Fruit fly (Drosophila melanogaster): ENCODE results near the gene Ndc1.

Gene Ndc1

DNA sequence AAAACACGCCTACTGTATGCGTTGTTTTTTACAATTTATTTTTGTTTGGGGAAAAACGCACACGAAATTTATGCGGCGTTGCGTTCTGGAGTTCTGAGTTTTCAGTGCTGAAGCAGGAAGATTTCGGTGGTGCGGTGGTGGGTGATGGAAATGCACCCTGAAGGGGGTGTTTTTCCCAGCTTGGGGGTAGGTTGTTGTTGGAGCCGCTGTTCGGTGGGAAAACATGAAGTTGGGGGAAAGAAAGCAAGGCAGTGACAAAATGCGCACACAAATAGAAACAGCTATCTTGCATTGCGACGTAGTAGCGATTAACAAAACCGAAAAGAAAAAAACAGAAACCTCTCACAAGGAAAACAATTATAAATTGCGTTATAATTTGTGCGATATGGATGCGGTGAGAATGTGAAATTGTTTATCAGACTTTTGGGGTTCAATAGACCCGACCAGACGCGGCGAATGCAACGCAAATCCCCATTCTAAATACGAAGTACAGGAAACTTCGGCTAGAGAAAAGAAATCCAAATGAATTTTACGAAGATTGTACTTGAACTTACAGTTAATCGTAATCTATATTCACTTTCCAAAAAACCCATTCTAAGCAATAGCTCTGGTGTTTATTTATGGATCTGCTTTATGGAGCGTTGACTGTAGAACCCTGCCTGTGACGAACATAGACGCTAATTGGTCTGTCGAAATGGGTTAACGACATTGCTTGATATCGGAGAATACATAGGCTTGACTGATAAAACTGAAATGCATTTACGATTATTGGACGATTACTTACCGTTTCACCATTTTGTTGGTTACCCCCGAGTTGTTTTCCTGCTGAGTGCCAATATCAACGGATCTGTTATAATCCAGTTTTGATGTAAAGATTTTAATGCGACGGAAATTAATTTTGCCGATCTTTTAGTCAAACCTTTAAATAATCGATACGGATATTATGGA, 35.7 kb upstream of the Ndc1 start (continued):
- TF ChIP-seq lab (GFP tag; optimal IDR thresholded peaks at IDR 0.05) (peak; percentile 25), CG1832 (GFP tag; optimal IDR thresholded peaks at IDR 0.05) (no peak), CG8924 (tag; optimal IDR thresholded peaks at IDR 0.05) (no peak), Xrp1 (GFP tag; IDR thresholded peaks at IDR 0.05) (peak; percentile 50; the same call in 1 of the 2 replicates), CG14050 (GFP tag; IDR thresholded peaks at IDR 0.05) (0 out of 3 replicates have a peak, but pooled peaks have one; percentile 11), CG7987 (GFP tag; optimal IDR thresholded peaks at IDR 0.05) (no peak), CG11504 (tag; optimal IDR thresholded peaks at IDR 0.05) (peak; percentile 42), CG14014 (GFP tag; IDR thresholded peaks at IDR 0.05) (no peak), CG17186 (GFP tag; optimal IDR thresholded peaks at IDR 0.05) (no peak), CG11456 (GFP tag; IDR thresholded peaks at IDR 0.05) (no peak), jing (GFP tag; optimal IDR thresholded peaks at IDR 0.05) (peak; percentile 17), slou (GFP tag; optimal IDR thresholded peaks at IDR 0.05) (no peak), CG18619 (GFP tag; optimal IDR thresholded peaks at IDR 0.05) (no peak), al (GFP tag; IDR thresholded peaks at IDR 0.05) (no peak), CG12071 (GFP tag; optimal IDR thresholded peaks at IDR 0.05) (no peak), onecut (GFP tag; IDR thresholded peaks at IDR 0.05) (peak; percentile 25), Blimp-1 (GFP tag; optimal IDR thresholded peaks at IDR 0.05) (peak; percentile 35), CG10543 (GFP tag; optimal IDR thresholded peaks at IDR 0.05) (no peak), lmd (GFP tag; IDR thresholded peaks at IDR 0.05) (peak; percentile 27; the same call in 1 of the 2 replicates), CG32532 (GFP tag; IDR thresholded peaks at IDR 0.05) (peak; percentile 18; the same call in 1 of the 2 replicates), bcd (GFP tag; optimal IDR thresholded peaks at IDR 0.05) (peak; percentile 5), CG10267 (tag; optimal IDR thresholded peaks at IDR 0.05) (no peak), CG7839 (tag; optimal IDR thresholded peaks at IDR 0.05) (peak; percentile 30), CG30020 (tag; optimal IDR thresholded peaks at IDR 0.05) (no peak), CG8359 (GFP tag; optimal IDR thresholded peaks at IDR 0.05; ENCODE audit: borderline replicate concordance) (no peak), Ssrp (tag; optimal IDR thresholded peaks at IDR 0.05) (peak; percentile 31), Drgx (GFP tag; IDR thresholded peaks at IDR 0.05) (peak; percentile 31; the same call in 1 of the 2 replicates), hb (GFP tag; IDR thresholded peaks at IDR 0.05; ENCODE audit: partially characterized antibody) (no peak), Hr51 (GFP tag; optimal IDR thresholded peaks at IDR 0.05) (peak in 1 of 2 experiments; percentile 30), tgo (GFP tag; IDR thresholded peaks at IDR 0.05) (peak; percentile 31; the same call in 1 of the 3 replicates), CG2678 (tag; optimal IDR thresholded peaks at IDR 0.05) (peak; percentile 23), Sry-δ (GFP tag; optimal IDR thresholded peaks at IDR 0.05) (no peak), CG6689 (GFP tag; IDR thresholded peaks at IDR 0.05) (no peak; the same call in 1 of the 2 replicates), CkIIα-i1 (GFP tag; IDR thresholded peaks at IDR 0.05) (no peak), MTF-1 (GFP tag; optimal IDR thresholded peaks at IDR 0.05; ENCODE audit: borderline replicate concordance) (no peak), ranshi (GFP tag; IDR thresholded peaks at IDR 0.05) (peak; percentile 55), pros (GFP tag; optimal IDR thresholded peaks at IDR 0.05) (peak; percentile 28), CG13894 (tag; optimal IDR thresholded peaks at IDR 0.05) (no peak), HLH54F (GFP tag; optimal IDR thresholded peaks at IDR 0.05) (no peak), CG4820 (GFP tag; optimal IDR thresholded peaks at IDR 0.05) (no peak), nerfin-1 (tag; optimal IDR thresholded peaks at IDR 0.05) (peak; percentile 58), CG10147 (GFP tag; optimal IDR thresholded peaks at IDR 0.05) (no peak), cad (GFP tag; optimal IDR thresholded peaks at IDR 0.05) (no peak), CG8290 (GFP tag; optimal IDR thresholded peaks at IDR 0.05) (no peak), CG8290 (tag; optimal IDR thresholded peaks at IDR 0.05) (peak in 1 of 2 experiments; percentile 21), lov (optimal IDR thresholded peaks at IDR 0.05) (no peak), lov (GFP tag; IDR thresholded peaks at IDR 0.05) (no peak), Antp (GFP tag; optimal IDR thresholded peaks at IDR 0.05) (no peak)
